Fruit fly (Drosophila melanogaster): Measurements from ENCODE around the gene MED18.

MED18 gene

dm6 chrX:1824610-1824948 lies 41.1 kb upstream of the MED18 start (continued):
- peak; percentile 95 for TF ChIP-seq Sox14 (GFP tag; optimal IDR thresholded peaks at IDR 0.05)
- TF ChIP-seq CG6276 (GFP tag; optimal IDR thresholded peaks at IDR 0.05): peak; percentile 22
- TF ChIP-seq CG6792 (GFP tag; optimal IDR thresholded peaks at IDR 0.05): peak; percentile 81
- peak; percentile 63 for TF ChIP-seq spab (GFP tag; optimal IDR thresholded peaks at IDR 0.05)
- TF ChIP-seq fd85E (GFP tag; optimal IDR thresholded peaks at IDR 0.05): peak; percentile 58
- peak; percentile 62; the same call in 2 of the 3 replicates for TF ChIP-seq CG8119 (GFP tag; IDR thresholded peaks at IDR 0.05)
- TF ChIP-seq Met (GFP tag; optimal IDR thresholded peaks at IDR 0.05): peak; percentile 81
- peak; percentile 82 for TF ChIP-seq Hr39 (GFP tag; optimal IDR thresholded peaks at IDR 0.05)

dm6 chrX:1825912-1826862 lies 39.5 kb upstream of the MED18 start:
- TF ChIP-seq CG3032 (tag; optimal IDR thresholded peaks at IDR 0.05) (peak; percentile 66), Eip75B (GFP tag; optimal IDR thresholded peaks at IDR 0.05) (peak; percentile 77), dsx (GFP tag; optimal IDR thresholded peaks at IDR 0.05; ENCODE audit: poor library complexity, severe bottlenecking) (peak; percentile 9), spab (GFP tag; optimal IDR thresholded peaks at IDR 0.05) (peak; percentile 18), CG10669 (GFP tag; optimal IDR thresholded peaks at IDR 0.05) (peak; percentile 75), Hr39 (GFP tag; optimal IDR thresholded peaks at IDR 0.05) (peak; percentile 62), eg (GFP tag; IDR thresholded peaks at IDR 0.05) (0 out of 3 replicates have a peak, but pooled peaks have one; percentile 38), Ets96B (tag; optimal IDR thresholded peaks at IDR 0.05) (peak; percentile 60), Blimp-1 (GFP tag; optimal IDR thresholded peaks at IDR 0.05) (no peak), CG11902 (GFP tag; optimal IDR thresholded peaks at IDR 0.05) (peak; percentile 49), CG11762 (GFP tag; optimal IDR thresholded peaks at IDR 0.05; ENCODE audit: insufficient read depth) (peak; percentile 42), CG34406 (GFP tag; optimal IDR thresholded peaks at IDR 0.05) (peak; percentile 54), achi (GFP tag; optimal IDR thresholded peaks at IDR 0.05) (peak; percentile 64), fd85E (GFP tag; optimal IDR thresholded peaks at IDR 0.05) (no peak), acj6 (GFP tag; optimal IDR thresholded peaks at IDR 0.05) (peak; percentile 62), lz (GFP tag; optimal IDR thresholded peaks at IDR 0.05) (peak; percentile 60), Sox15 (GFP tag; optimal IDR thresholded peaks at IDR 0.05) (peak; percentile 65), CG8119 (GFP tag; IDR thresholded peaks at IDR 0.05) (peak; percentile 52), CG9139 (GFP tag; optimal IDR thresholded peaks at IDR 0.05) (peak; percentile 23), dac (GFP tag; optimal IDR thresholded peaks at IDR 0.05) (no peak), CG16779 (tag; optimal IDR thresholded peaks at IDR 0.05) (peak; percentile 29), CG15336 (GFP tag; IDR thresholded peaks at IDR 0.05) (no peak), CG10631 (GFP tag; optimal IDR thresholded peaks at IDR 0.05) (peak; percentile 63), Eip93F (GFP tag; optimal IDR thresholded peaks at IDR 0.05) (no peak), CG6854 (GFP tag; optimal IDR thresholded peaks at IDR 0.05) (no peak), CG4318 (GFP tag; optimal IDR thresholded peaks at IDR 0.05) (peak; percentile 22), pdm3 (GFP tag; optimal IDR thresholded peaks at IDR 0.05) (peak; percentile 73), OdsH (GFP tag; optimal IDR thresholded peaks at IDR 0.05) (peak; percentile 53), CG6163 (GFP tag; IDR thresholded peaks at IDR 0.05) (peak; percentile 37; the same call in 1 of the 3 replicates), CG8319 (GFP tag; optimal IDR thresholded peaks at IDR 0.05) (peak; percentile 60), CG6276 (GFP tag; optimal IDR thresholded peaks at IDR 0.05) (peak; percentile 33), Eip78C (GFP tag) (peak; percentile 91), CG32006 (GFP tag; optimal IDR thresholded peaks at IDR 0.05) (peak; percentile 66), Lpt (GFP tag; optimal IDR thresholded peaks at IDR 0.05) (no peak), CG3919 (GFP tag; optimal IDR thresholded peaks at IDR 0.05) (peak; percentile 67), CG7368 (GFP tag; optimal IDR thresholded peaks at IDR 0.05) (peak; percentile 52), Hr4 (GFP tag; optimal IDR thresholded peaks at IDR 0.05) (peak; percentile 50), net (GFP tag; optimal IDR thresholded peaks at IDR 0.05) (peak; percentile 73), esn (GFP tag; optimal IDR thresholded peaks at IDR 0.05) (peak; percentile 74), ss (GFP tag; optimal IDR thresholded peaks at IDR 0.05) (peak; percentile 33 to 69), Sox102F (GFP tag; optimal IDR thresholded peaks at IDR 0.05) (peak; percentile 63), CG11294 (GFP tag; IDR thresholded peaks at IDR 0.05) (no peak; the same call in 1 of the 2 replicates), Met (GFP tag; optimal IDR thresholded peaks at IDR 0.05) (peak; percentile 73), CG31627 (GFP tag; optimal IDR thresholded peaks at IDR 0.05) (peak; percentile 65), Hr38 (GFP tag; optimal IDR thresholded peaks at IDR 0.05) (no peak)

All from whole organism, prepupa.